Worm (Caenorhabditis elegans): ENCODE data around the gene plp-1.

DNA sequence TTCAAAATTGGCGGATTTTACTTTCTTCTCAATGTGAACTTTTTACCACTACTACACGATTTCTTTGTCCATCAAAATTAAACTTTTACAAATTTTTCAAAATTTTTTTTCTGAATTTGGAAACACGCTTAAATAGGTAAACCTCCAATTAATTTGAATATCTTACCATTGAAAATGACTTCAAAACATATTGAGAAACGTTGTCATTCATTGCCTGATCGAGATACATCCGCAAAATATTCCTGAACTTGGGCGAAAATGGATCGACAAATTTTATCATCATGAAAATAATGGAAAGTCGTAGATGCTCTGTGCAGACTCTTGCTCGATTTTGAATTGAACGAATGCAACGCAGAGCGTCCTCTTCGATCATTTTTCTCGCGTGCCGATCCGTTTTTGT lies 13.7 kb downstream of the plp-1 start:
- TF ChIP-seq hnd-1 (tag; optimal IDR thresholded peaks at IDR 0.05), result no peak
- TF ChIP-seq sea-1 (GFP tag; conservative IDR thresholded peaks at IDR 0.05), result no peak
